Worm (Caenorhabditis elegans): Measurements from ENCODE around the gene C05D11.5.

The C05D11.5 gene

DNA sequence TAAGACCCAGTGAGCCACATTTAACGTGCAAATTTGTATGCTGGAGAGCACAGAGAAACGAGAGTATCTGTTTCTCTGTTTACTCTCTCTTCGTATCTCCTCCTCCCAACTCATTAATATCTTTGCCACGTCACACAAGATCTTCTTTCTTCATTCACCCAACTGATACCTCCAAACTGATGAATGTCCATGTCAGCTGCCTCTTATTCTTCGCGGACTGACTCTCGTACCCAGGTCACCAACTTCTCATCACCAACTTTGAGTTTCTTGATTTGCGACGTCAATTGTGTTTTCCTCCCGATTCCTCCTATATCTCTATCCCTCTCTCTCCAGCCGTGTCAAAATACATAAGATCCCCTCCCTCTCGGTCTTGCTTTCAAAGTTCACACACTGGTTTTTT is 9.5 kb downstream of the C05D11.5 start (continued):
- TF ChIP-seq ceh-90 (tag; optimal IDR thresholded peaks at IDR 0.05): no peak
- no peak for TF ChIP-seq unc-30 (tag; optimal IDR thresholded peaks at IDR 0.05)
- TF ChIP-seq nhr-28 (tag; optimal IDR thresholded peaks at IDR 0.05): no peak
- no peak for TF ChIP-seq aha-1 (tag; optimal IDR thresholded peaks at IDR 0.05)
- no peak for TF ChIP-seq nhr-84 (tag; optimal IDR thresholded peaks at IDR 0.05)
- TF ChIP-seq ets-5 (GFP tag; IDR thresholded peaks at IDR 0.05): no peak
- no peak for TF ChIP-seq zip-4 (GFP tag; optimal IDR thresholded peaks at IDR 0.05)
- TF ChIP-seq nhr-11 (tag; optimal IDR thresholded peaks at IDR 0.05): peak; percentile 58
- peak in 1 of 2 experiments; percentile 11 for TF ChIP-seq efl-1 (optimal IDR thresholded peaks at IDR 0.05)
- TF ChIP-seq efl-1 (GFP tag; optimal IDR thresholded peaks at IDR 0.05 in 1 of 2): peak in 1 of 2 experiments; percentile 49
- peak; percentile 91 for TF ChIP-seq nhr-71 (tag; optimal IDR thresholded peaks at IDR 0.05)
- TF ChIP-seq ztf-4 (tag; optimal IDR thresholded peaks at IDR 0.05): no peak
- peak; percentile 22 to 51 for TF ChIP-seq lsy-2 (tag; optimal IDR thresholded peaks at IDR 0.05)
- peak; percentile 32 for TF ChIP-seq nhr-47 (tag; optimal IDR thresholded peaks at IDR 0.05)
- TF ChIP-seq ces-1 (GFP tag; optimal IDR thresholded peaks at IDR 0.05): no peak
- TF ChIP-seq aly-2 (tag; optimal IDR thresholded peaks at IDR 0.05): no peak
- TF ChIP-seq sox-4 (tag; optimal IDR thresholded peaks at IDR 0.05): no peak
- TF ChIP-seq nhr-19 (GFP tag; conservative IDR thresholded peaks at IDR 0.05): peak; percentile 73
- TF ChIP-seq jun-1 (tag; optimal IDR thresholded peaks at IDR 0.05): no peak
- TF ChIP-seq pqm-1 (tag; optimal IDR thresholded peaks at IDR 0.05): no peak
- TF ChIP-seq rnt-1 (tag; optimal IDR thresholded peaks at IDR 0.05): peak; percentile 86
- no peak for TF ChIP-seq isw-1 (GFP tag; IDR thresholded peaks at IDR 0.05)
- TF ChIP-seq sptf-1 (tag; optimal IDR thresholded peaks at IDR 0.05): no peak
- no peak for TF ChIP-seq C16A3.4 (tag; optimal IDR thresholded peaks at IDR 0.05)
- no peak for TF ChIP-seq nhr-90 (tag; optimal IDR thresholded peaks at IDR 0.05; ENCODE audit: poor library complexity)
- TF ChIP-seq unc-62 (GFP tag; optimal IDR thresholded peaks at IDR 0.05): no peak
- peak; percentile 43 for TF ChIP-seq swsn-7 (tag; optimal IDR thresholded peaks at IDR 0.05)
- TF ChIP-seq fos-1 (tag; optimal IDR thresholded peaks at IDR 0.05): no peak
- no peak for TF ChIP-seq blmp-1 (tag; optimal IDR thresholded peaks at IDR 0.05)
- no peak for TF ChIP-seq ceh-82 (tag; optimal IDR thresholded peaks at IDR 0.05)
- no peak for TF ChIP-seq skn-1 (tag; optimal IDR thresholded peaks at IDR 0.05)
- TF ChIP-seq pag-3 (tag; optimal IDR thresholded peaks at IDR 0.05; ENCODE audit: borderline replicate concordance, insufficient read depth): no peak
- TF ChIP-seq mab-9 (GFP tag; IDR thresholded peaks at IDR 0.05): no peak
- peak in 1 of 2 experiments; percentile 14 for TF ChIP-seq lin-35 (GFP tag; optimal IDR thresholded peaks at IDR 0.05)
- peak; percentile 67 for TF ChIP-seq snu-23 (GFP tag; optimal IDR thresholded peaks at IDR 0.05)
- TF ChIP-seq lin-14 (GFP tag; optimal IDR thresholded peaks at IDR 0.05): peak; percentile 56
- TF ChIP-seq mef-2 (tag; optimal IDR thresholded peaks at IDR 0.05): no peak
- no peak; the same call in 1 of the 2 replicates for TF ChIP-seq unc-98 (GFP tag; IDR thresholded peaks at IDR 0.05)
- peak; percentile 78 for TF ChIP-seq xbp-1 (tag; optimal IDR thresholded peaks at IDR 0.05)
- no peak for TF ChIP-seq F16B12.6 (tag; optimal IDR thresholded peaks at IDR 0.05)
- TF ChIP-seq fkh-10 (GFP tag; optimal IDR thresholded peaks at IDR 0.05): no peak
- TF ChIP-seq tlp-1 (tag; optimal IDR thresholded peaks at IDR 0.05): no peak
- TF ChIP-seq lin-13 (GFP tag; optimal IDR thresholded peaks at IDR 0.05): peak; percentile 60
- TF ChIP-seq dsc-1 (tag; optimal IDR thresholded peaks at IDR 0.05): no peak

DNA sequence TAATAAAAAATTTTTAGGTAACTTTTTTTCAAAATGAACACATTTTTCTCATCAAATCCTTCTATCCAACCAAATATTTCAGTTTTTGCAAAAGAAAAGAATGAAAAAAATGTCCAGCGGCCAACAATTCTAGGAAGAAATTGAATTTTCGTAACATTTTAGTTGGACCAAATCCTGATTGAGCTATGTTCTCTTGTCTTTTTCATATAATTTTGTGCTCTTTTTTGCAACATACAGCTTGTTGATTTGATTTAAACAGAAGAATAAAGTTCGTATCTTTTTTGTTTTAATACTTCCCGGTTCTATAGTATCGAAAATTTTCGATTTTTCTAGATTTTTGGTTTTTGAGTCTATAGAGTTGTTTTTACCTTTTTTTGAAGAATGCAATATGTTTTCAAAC is 12.4 kb downstream of the C05D11.5 start:
- TF ChIP-seq lin-14 (GFP tag; optimal IDR thresholded peaks at IDR 0.05) (peak; percentile 42), fos-1 (tag; optimal IDR thresholded peaks at IDR 0.05) (no peak), ces-1 (GFP tag; optimal IDR thresholded peaks at IDR 0.05) (no peak), lin-35 (GFP tag; optimal IDR thresholded peaks at IDR 0.05) (no peak), nhr-12 (tag; optimal IDR thresholded peaks at IDR 0.05) (no peak), nhr-11 (tag; optimal IDR thresholded peaks at IDR 0.05) (no peak), grh-1 (GFP tag; IDR thresholded peaks at IDR 0.05) (no peak), ama-1 (optimal IDR thresholded peaks at IDR 0.05) (no peak), zag-1 (tag; optimal IDR thresholded peaks at IDR 0.05) (peak; percentile 29), ceh-63 (GFP tag; optimal IDR thresholded peaks at IDR 0.05) (no peak), fkh-10 (GFP tag; optimal IDR thresholded peaks at IDR 0.05) (peak; percentile 35)

All from whole organism, L1 larva.